Worm (Caenorhabditis elegans): ENCODE measurements around the gene ZK370.6.

DNA sequence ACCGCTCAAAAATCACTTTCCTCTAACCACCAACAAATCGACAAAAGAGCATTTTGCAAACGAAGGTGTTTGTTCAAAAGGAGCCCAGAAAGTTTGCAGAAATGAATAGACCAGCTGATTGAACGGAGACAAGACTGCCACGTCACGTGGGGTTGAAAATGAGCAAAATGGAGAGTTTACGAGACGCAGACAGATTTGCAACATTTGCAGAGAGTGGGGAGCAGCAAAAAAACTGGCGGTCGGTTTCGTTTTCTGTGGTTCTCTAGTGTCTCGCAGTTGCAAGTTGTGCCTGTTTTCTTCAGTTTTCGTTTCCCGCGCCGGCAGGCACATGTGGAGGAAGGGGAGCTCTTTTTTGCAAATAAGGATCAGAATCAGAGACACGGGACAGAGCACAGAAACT, 41.8 kb upstream of the ZK370.6 start:
- TF ChIP-seq atf-7 (tag; optimal IDR thresholded peaks at IDR 0.05) (no peak), ceh-40 (GFP tag; IDR thresholded peaks at IDR 0.05) (no peak), ama-1 (optimal IDR thresholded peaks at IDR 0.05) (no peak), ama-1 (GFP tag; optimal IDR thresholded peaks at IDR 0.05) (no peak), ets-4 (GFP tag; optimal IDR thresholded peaks at IDR 0.05) (no peak), zim-3 (tag; optimal IDR thresholded peaks at IDR 0.05) (no peak), fkh-3 (tag; optimal IDR thresholded peaks at IDR 0.05) (no peak), rpc-1 (optimal IDR thresholded peaks at IDR 0.05) (no peak), rpc-1 (tag; optimal IDR thresholded peaks at IDR 0.05) (no peak), nhr-90 (tag; optimal IDR thresholded peaks at IDR 0.05) (no peak)

Data from whole organism, young adult.